Worm (Caenorhabditis elegans) whole organism, L1 larva: ENCODE results near the gene F53E10.6.

Experiments used
- C16A3.4 ChIP-seq: fragments of 150-350 bp; optimal IDR thresholded peaks from 2 replicates; lab custom pipeline; 2014; ENCODE audit warnings: missing biosample characterization, missing genetic modification characterization
- C34B4.2 ChIP-seq: sonication (generic microtip); optimal IDR thresholded peaks from 2 replicates; lab custom pipeline; 2017; ENCODE audit warnings: mild to moderate bottlenecking, missing genetic modification characterization, missing compliant biosample characterization
- alr-1 ChIP-seq: fragments of 200-800 bp; sonication (Bioruptor generic); optimal IDR thresholded peaks from 2 replicates; lab custom pipeline; 2018; ENCODE audit warnings: borderline replicate concordance, mild to moderate bottlenecking, missing genetic modification characterization, missing compliant biosample characterization
- aly-2 ChIP-seq: fragments of 150-350 bp; optimal IDR thresholded peaks from 2 replicates; lab custom pipeline; 2014; ENCODE audit warnings: missing biosample characterization, missing genetic modification characterization
- ama-1 ChIP-seq: fragments of 150-350 bp; optimal IDR thresholded peaks from 2 replicates; lab custom pipeline; 2014
- blmp-1 ChIP-seq: fragments of 150-350 bp; optimal IDR thresholded peaks from 2 replicates; lab custom pipeline; 2014; ENCODE audit warnings: missing biosample characterization, missing genetic modification characterization
- ceh-63 ChIP-seq: fragments of 200-800 bp; sonication (Bioruptor generic); optimal IDR thresholded peaks from 2 replicates; lab custom pipeline; 2018; ENCODE audit warnings: mild to moderate bottlenecking, missing genetic modification characterization, missing compliant biosample characterization
- ceh-8 ChIP-seq: fragments of 200-800 bp; sonication (Bioruptor generic); optimal IDR thresholded peaks from 2 replicates; lab custom pipeline; 2018; ENCODE audit warnings: mild to moderate bottlenecking, missing genetic modification characterization, moderate library complexity, missing compliant biosample characterization
- ceh-82 ChIP-seq, 3 experiments: fragments of 150-350 bp in 1 of 3; sonication (generic microtip) in 2 of 3; optimal IDR thresholded peaks; 2 replicates each; lab custom pipeline; 2014 to 2017; ENCODE audit warnings: missing biosample characterization in 3 of 3, missing genetic modification characterization in 3 of 3
- ceh-88 ChIP-seq: fragments of 200-800 bp; sonication (Bioruptor generic); IDR thresholded peaks from 2 replicates; pipeline ENCODE4 v1.3.6; 2022; ENCODE audit warnings: missing genetic modification characterization, missing compliant biosample characterization
- ceh-90 ChIP-seq: sonication (generic microtip); optimal IDR thresholded peaks from 2 replicates; lab custom pipeline; 2016; ENCODE audit warnings: missing genetic modification characterization, missing compliant biosample characterization
- efl-1 ChIP-seq, 4 experiments: fragments of 150-350 bp; optimal IDR thresholded peaks in 3 of 4; peaks in 1 of 4; 1 replicate in 1 of 4; 2 replicates in 3 of 4; lab custom pipeline; 2014; ENCODE audit warnings: missing biosample characterization in 2 of 4, missing genetic modification characterization in 2 of 4, missing genetic modification reagents in 2 of 4
- efl-3 ChIP-seq: fragments of 200-800 bp; sonication (Bioruptor generic); optimal IDR thresholded peaks from 2 replicates; lab custom pipeline; 2018; ENCODE audit warnings: mild to moderate bottlenecking, missing genetic modification characterization, missing compliant biosample characterization
- elt-2 ChIP-seq: sonication (generic microtip); optimal IDR thresholded peaks from 2 replicates; lab custom pipeline; 2016; ENCODE audit warnings: missing genetic modification characterization, mild to moderate bottlenecking, inconsistent platforms, missing compliant biosample characterization, missing genetic modification reagents
- elt-3 ChIP-seq, 6 experiments: fragments of 150-350 bp in 1 of 6; sonication (generic microtip); optimal IDR thresholded peaks; 2 replicates each; lab custom pipeline; 2017 to 2018; ENCODE audit warnings: missing biosample characterization in 6 of 6, missing genetic modification characterization in 6 of 6, inconsistent platforms in 1 of 6
- ets-5 ChIP-seq: fragments of 200-800 bp; sonication (Bioruptor generic); IDR thresholded peaks from 2 replicates; pipeline ENCODE4 v1.3.6; 2022; ENCODE audit warnings: missing genetic modification characterization, missing compliant biosample characterization
- fkh-10 ChIP-seq: sonication (generic microtip); optimal IDR thresholded peaks from 2 replicates; lab custom pipeline; 2017; ENCODE audit warnings: missing biosample characterization, missing genetic modification reagents, missing genetic modification characterization
- fkh-4 ChIP-seq: sonication (generic microtip); optimal IDR thresholded peaks from 2 replicates; lab custom pipeline; 2016; ENCODE audit warnings: missing compliant biosample characterization, missing genetic modification characterization, borderline replicate concordance
- fos-1 ChIP-seq: fragments of 150-350 bp; optimal IDR thresholded peaks from 2 replicates; lab custom pipeline; 2014; ENCODE audit warnings: missing biosample characterization, missing genetic modification characterization
- grh-1 ChIP-seq: fragments of 200-800 bp; sonication (Bioruptor generic); IDR thresholded peaks from 2 replicates; pipeline ENCODE4 v1.3.6; 2022; ENCODE audit warnings: missing genetic modification reagents, missing genetic modification characterization, missing compliant biosample characterization
- hlh-17 ChIP-seq: fragments of 200-800 bp; sonication (Bioruptor generic); optimal IDR thresholded peaks from 2 replicates; lab custom pipeline; 2018; ENCODE audit warnings: missing genetic modification characterization, mild to moderate bottlenecking, missing compliant biosample characterization, moderate library complexity, borderline replicate concordance
- hpl-2 ChIP-seq: fragments of 150-350 bp; optimal IDR thresholded peaks from 2 replicates; lab custom pipeline; 2014; ENCODE audit warnings: missing biosample characterization, missing genetic modification reagents, missing genetic modification characterization
- irx-1 ChIP-seq: sonication (generic microtip); optimal IDR thresholded peaks from 2 replicates; lab custom pipeline; 2016; ENCODE audit warnings: missing genetic modification characterization, missing compliant biosample characterization
- jun-1 ChIP-seq: fragments of 150-350 bp; optimal IDR thresholded peaks from 2 replicates; lab custom pipeline; 2014; ENCODE audit warnings: missing biosample characterization, missing genetic modification reagents, missing genetic modification characterization
- lin-13 ChIP-seq: fragments of 150-350 bp; optimal IDR thresholded peaks from 2 replicates; lab custom pipeline; 2014; ENCODE audit warnings: missing biosample characterization, missing genetic modification reagents, missing genetic modification characterization
- lin-15B ChIP-seq: fragments of 150-350 bp; sonication (generic microtip); optimal IDR thresholded peaks from 3 replicates; lab custom pipeline; 2014; ENCODE audit warnings: missing biosample characterization, missing genetic modification characterization
- lin-35 ChIP-seq, 2 experiments: fragments of 150-350 bp; optimal IDR thresholded peaks; 2 replicates each; lab custom pipeline; 2014; ENCODE audit warnings: missing biosample characterization in 2 of 2, missing genetic modification characterization in 2 of 2, missing genetic modification reagents in 2 of 2
- lin-39 ChIP-seq: fragments of 150-350 bp; optimal IDR thresholded peaks from 2 replicates; lab custom pipeline; 2014; ENCODE audit warnings: missing biosample characterization, missing genetic modification reagents, missing genetic modification characterization
- lir-3 ChIP-seq: sonication (generic microtip); optimal IDR thresholded peaks from 2 replicates; lab custom pipeline; 2016; ENCODE audit warnings: mild to moderate bottlenecking, missing genetic modification characterization, moderate library complexity, missing compliant biosample characterization; ENCODE audit not compliant: poor library complexity
- mab-9 ChIP-seq: fragments of 200-800 bp; sonication (Bioruptor generic); IDR thresholded peaks from 2 replicates; pipeline ENCODE4 v1.3.6; 2022; ENCODE audit warnings: missing genetic modification reagents, missing genetic modification characterization, missing compliant biosample characterization
- mef-2 ChIP-seq: fragments of 150-350 bp; optimal IDR thresholded peaks from 2 replicates; lab custom pipeline; 2014; ENCODE audit warnings: missing biosample characterization, missing genetic modification characterization
- nhr-11 ChIP-seq: fragments of 150-350 bp; optimal IDR thresholded peaks from 2 replicates; lab custom pipeline; 2014; ENCODE audit warnings: missing biosample characterization, missing genetic modification characterization
- nhr-12 ChIP-seq: sonication (generic microtip); optimal IDR thresholded peaks from 2 replicates; lab custom pipeline; 2017; ENCODE audit warnings: missing biosample characterization, missing genetic modification characterization
- nhr-19 ChIP-seq: fragments of 200-800 bp; sonication (Bioruptor generic); conservative IDR thresholded peaks from 2 replicates; pipeline ENCODE4 v1.3.6; 2022; ENCODE audit warnings: missing genetic modification characterization, missing compliant biosample characterization
- nhr-76 ChIP-seq: sonication (generic microtip); optimal IDR thresholded peaks from 2 replicates; lab custom pipeline; 2017; ENCODE audit warnings: missing biosample characterization, missing genetic modification characterization
- nhr-84 ChIP-seq: sonication (generic microtip); optimal IDR thresholded peaks from 2 replicates; lab custom pipeline; 2017; ENCODE audit warnings: missing biosample characterization, missing genetic modification characterization
- nhr-85 ChIP-seq: sonication (generic microtip); peaks from one replicate; lab custom pipeline; 2016; ENCODE audit warnings: missing genetic modification characterization, inconsistent platforms, missing compliant biosample characterization
- nhr-90 ChIP-seq: sonication (generic microtip); optimal IDR thresholded peaks from 2 replicates; lab custom pipeline; 2016; ENCODE audit warnings: mild to moderate bottlenecking, missing genetic modification characterization, missing compliant biosample characterization; ENCODE audit not compliant: poor library complexity
- pax-3 ChIP-seq: fragments of 200-800 bp; sonication (Bioruptor generic); optimal IDR thresholded peaks from 2 replicates; lab custom pipeline; 2018; ENCODE audit warnings: mild to moderate bottlenecking, missing genetic modification characterization, moderate library complexity, missing compliant biosample characterization
- pqm-1 ChIP-seq: sonication (generic microtip); optimal IDR thresholded peaks from 3 replicates; lab custom pipeline; 2017; ENCODE audit warnings: missing biosample characterization, missing genetic modification characterization
- skn-1 ChIP-seq: fragments of 150-350 bp; optimal IDR thresholded peaks from 2 replicates; lab custom pipeline; 2014; ENCODE audit warnings: missing biosample characterization, missing genetic modification characterization
- snpc-4 ChIP-seq: fragments of 150-350 bp; optimal IDR thresholded peaks from 2 replicates; lab custom pipeline; 2014; ENCODE audit warnings: missing biosample characterization, missing genetic modification characterization
- sptf-1 ChIP-seq: fragments of 150-350 bp; optimal IDR thresholded peaks from 2 replicates; lab custom pipeline; 2014; ENCODE audit warnings: missing biosample characterization, missing genetic modification characterization
- sup-37 ChIP-seq: fragments of 200-800 bp; sonication (Bioruptor generic); optimal IDR thresholded peaks from 2 replicates; lab custom pipeline; 2018; ENCODE audit warnings: mild to moderate bottlenecking, missing genetic modification characterization, missing compliant biosample characterization
- tbx-2 ChIP-seq: sonication (generic microtip); optimal IDR thresholded peaks from 2 replicates; lab custom pipeline; 2016; ENCODE audit warnings: missing genetic modification characterization, missing compliant biosample characterization
- tlp-1 ChIP-seq: fragments of 150-350 bp; optimal IDR thresholded peaks from 2 replicates; lab custom pipeline; 2014; ENCODE audit warnings: missing biosample characterization, missing genetic modification characterization
- unc-130 ChIP-seq: fragments of 150-350 bp; optimal IDR thresholded peaks from 2 replicates; lab custom pipeline; 2017; ENCODE audit warnings: missing biosample characterization, missing genetic modification characterization, inconsistent platforms
- unc-30 ChIP-seq: sonication (generic microtip); optimal IDR thresholded peaks from 2 replicates; lab custom pipeline; 2017; ENCODE audit warnings: missing biosample characterization, missing genetic modification characterization
- vab-15 ChIP-seq: sonication (generic microtip); optimal IDR thresholded peaks from 2 replicates; lab custom pipeline; 2017; ENCODE audit warnings: missing genotype, mild to moderate bottlenecking, missing genetic modification characterization, missing compliant biosample characterization
- zag-1 ChIP-seq: fragments of 150-350 bp; optimal IDR thresholded peaks from 2 replicates; lab custom pipeline; 2014; ENCODE audit warnings: missing biosample characterization, missing genetic modification characterization
- zip-4 ChIP-seq: fragments of 200-800 bp; sonication (Bioruptor generic); optimal IDR thresholded peaks from 2 replicates; lab custom pipeline; 2018; ENCODE audit warnings: mild to moderate bottlenecking, missing genetic modification characterization, moderate library complexity, missing compliant biosample characterization
- ztf-11 ChIP-seq, 2 experiments: sonication (generic microtip); optimal IDR thresholded peaks; 2 replicates each; lab custom pipeline; 2016 to 2017; ENCODE audit warnings: missing genetic modification characterization in 2 of 2, missing biosample characterization in 1 of 2, missing compliant biosample characterization in 1 of 2
- ztf-4 ChIP-seq: fragments of 150-350 bp; optimal IDR thresholded peaks from 2 replicates; lab custom pipeline; 2014; ENCODE audit warnings: missing biosample characterization, missing genetic modification characterization

The F53E10.6 gene

DNA sequence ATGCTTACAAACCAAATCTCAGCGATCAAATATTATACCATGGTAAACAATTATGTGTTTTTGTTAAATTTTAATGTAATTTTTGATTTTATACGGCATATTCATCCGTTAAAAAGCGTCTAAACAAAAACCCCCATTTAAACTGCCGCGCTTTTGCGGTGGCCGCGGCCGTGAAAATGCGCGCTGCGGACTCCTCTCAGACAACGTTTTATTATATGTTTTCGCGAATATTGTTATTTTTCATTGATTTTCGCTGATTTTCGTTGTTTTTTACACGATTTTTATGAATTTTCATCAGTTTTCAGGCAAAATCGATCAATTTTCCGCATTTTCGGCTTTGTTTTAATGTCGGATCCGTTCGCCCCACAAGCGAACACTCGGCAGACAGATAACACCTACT lies 35.7 kb upstream of the F53E10.6 start, which contains the start of gene W02H5.19 (continued):
- TF ChIP-seq lin-35 (GFP tag; optimal IDR thresholded peaks at IDR 0.05; lab: Kevin White, UChicago) (peak; percentile 97 to 98), ceh-63 (GFP tag; lab: Kevin White, UChicago) (peak; percentile 87), ets-5 (GFP tag; lab: Robert Waterston, UW) (no peak), ama-1 (lab: Kevin White, UChicago) (no peak), nhr-76 (no peak), ztf-4 (tag; lab: Kevin White, UChicago) (peak; percentile 20), sptf-1 (tag; lab: Kevin White, UChicago) (no peak), vab-15 (tag; lab: Kevin White, UChicago) (peak; percentile 82), hpl-2 (GFP tag; lab: Kevin White, UChicago) (no peak), irx-1 (peak; percentile 97), aly-2 (tag; lab: Kevin White, UChicago) (no peak), lir-3 (tag; lab: Kevin White, UChicago) (no peak), skn-1 (tag; lab: Kevin White, UChicago) (peak; percentile 69), pax-3 (peak; percentile 95), ceh-88 (GFP tag; lab: Robert Waterston, UW) (peak; percentile 81), zip-4 (GFP tag; lab: Kevin White, UChicago) (peak; percentile 81), fkh-4 (tag; lab: Kevin White, UChicago) (peak; percentile 98), mab-9 (peak; percentile 82), ceh-90 (tag; lab: Kevin White, UChicago) (peak; percentile 96), nhr-12 (tag; lab: Kevin White, UChicago) (no peak), nhr-85 (tag; lab: Kevin White, UChicago) (peak; percentile 96), ceh-8 (GFP tag; lab: Kevin White, UChicago) (peak; percentile 90), fkh-10 (GFP tag; lab: Kevin White, UChicago) (no peak), alr-1 (tag; lab: Kevin White, UChicago) (no peak), lin-13 (GFP tag; lab: Kevin White, UChicago) (peak; percentile 67), ceh-82 (tag; optimal IDR thresholded peaks at IDR 0.05; lab: Kevin White, UChicago) (peak; percentile 71 to 81 (median 79)), elt-3 (tag; optimal IDR thresholded peaks at IDR 0.05; lab: Kevin White, UChicago) (peak in 2 of 6 experiments; percentile 55 to 71), efl-3 (GFP tag; lab: Kevin White, UChicago) (peak; percentile 74), C34B4.2 (tag; lab: Kevin White, UChicago) (peak; percentile 56), unc-130 (tag; lab: Kevin White, UChicago) (peak; percentile 60), jun-1 (no peak), sup-37 (peak; percentile 78), snpc-4 (peak; percentile 56), unc-30 (tag; lab: Kevin White, UChicago) (no peak), elt-2 (tag; lab: Kevin White, UChicago) (peak; percentile 84), zag-1 (tag; lab: Kevin White, UChicago) (no peak), hlh-17 (GFP tag; lab: Kevin White, UChicago) (peak; percentile 66), mef-2 (no peak), tbx-2 (peak; percentile 96), nhr-90 (tag; lab: Kevin White, UChicago) (peak; percentile 97), nhr-11 (tag; lab: Kevin White, UChicago) (peak; percentile 43), pqm-1 (tag; lab: Kevin White, UChicago) (no peak), fos-1 (peak; percentile 7), C16A3.4 (tag; lab: Kevin White, UChicago) (peak; percentile 64), nhr-84 (no peak), nhr-19 (GFP tag; lab: Robert Waterston, UW) (peak; percentile 89), tlp-1 (no peak), ztf-11 (tag; optimal IDR thresholded peaks at IDR 0.05; lab: Kevin White, UChicago) (peak in 1 of 2 experiments; percentile 98), blmp-1 (tag; lab: Kevin White, UChicago) (peak; percentile 61), grh-1 (peak; percentile 78), efl-1 (optimal IDR thresholded peaks at IDR 0.05; lab: Kevin White, UChicago) (peak; percentile 97 to 98), efl-1 (GFP tag; optimal IDR thresholded peaks at IDR 0.05 in 1 of 2; lab: Kevin White, UChicago) (peak; percentile 97 to 100), lin-15B (tag; lab: Kevin White, UChicago) (peak; percentile 56), lin-39 (peak; percentile 70)
